Fruit fly (Drosophila melanogaster) whole organism, embryonic: ENCODE measurements around the gene CG43760.

Experiments used
- BEAF-32 ChIP-seq: fragments of 200-800 bp; sonication (Bioruptor generic); optimal IDR thresholded peaks from 3 replicates; lab custom pipeline; 2017; ENCODE audit warnings: missing biosample characterization, missing genetic modification characterization, mild to moderate bottlenecking, moderate library complexity, missing genetic modification reagents
- CG10979 ChIP-seq: fragments of 200-800 bp; sonication (Bioruptor generic); optimal IDR thresholded peaks from 2 replicates; lab custom pipeline; 2018; ENCODE audit warnings: missing biosample characterization, mild to moderate bottlenecking, missing genetic modification characterization, moderate library complexity
- CG11696 ChIP-seq: fragments of 200-800 bp; sonication (Bioruptor generic); IDR thresholded peaks from 2 replicates; pipeline ENCODE4 v1.3.6; 2022; ENCODE audit warnings: missing biosample characterization, missing genetic modification characterization
- CG12942 ChIP-seq: fragments of 200-800 bp; sonication (Bioruptor generic); optimal IDR thresholded peaks from 3 replicates; lab custom pipeline; 2016; ENCODE audit warnings: missing biosample characterization, missing genetic modification characterization
- CG16813 ChIP-seq: fragments of 200-800 bp; sonication (Bioruptor generic); IDR thresholded peaks from 3 replicates; pipeline ENCODE4 v1.3.6; 2022; ENCODE audit warnings: missing biosample characterization, missing genetic modification characterization; ENCODE audit not compliant: partially characterized antibody
- CG17186 ChIP-seq: fragments of 200-800 bp; sonication (Bioruptor generic); optimal IDR thresholded peaks from 3 replicates; lab custom pipeline; 2017; ENCODE audit warnings: missing biosample characterization, missing genetic modification reagents, missing genetic modification characterization
- CG17359 ChIP-seq: fragments of 200-800 bp; sonication (Bioruptor generic); optimal IDR thresholded peaks from 3 replicates; lab custom pipeline; 2018; ENCODE audit warnings: missing biosample characterization, mild to moderate bottlenecking, missing genetic modification characterization, moderate library complexity
- CG1792 ChIP-seq: fragments of 200-800 bp; sonication (Bioruptor generic); optimal IDR thresholded peaks from 2 replicates; lab custom pipeline; 2016; ENCODE audit warnings: missing biosample characterization, missing genetic modification characterization
- CG18619 ChIP-seq: fragments of 200-800 bp; sonication (Bioruptor generic); optimal IDR thresholded peaks from 3 replicates; lab custom pipeline; 2017; ENCODE audit warnings: missing biosample characterization, mild to moderate bottlenecking, missing genetic modification characterization
- CG2712 ChIP-seq: fragments of 200-800 bp; optimal IDR thresholded peaks from 3 replicates; lab custom pipeline; 2019; ENCODE audit warnings: missing biosample characterization, mild to moderate bottlenecking, missing genetic modification characterization, moderate library complexity
- CG2889 ChIP-seq: fragments of 200-800 bp; sonication (Bioruptor generic); IDR thresholded peaks from 3 replicates; pipeline ENCODE4 v1.3.6; 2022; ENCODE audit warnings: missing biosample characterization, missing genetic modification characterization
- CG34224 ChIP-seq: fragments of 200-800 bp; sonication (Bioruptor generic); IDR thresholded peaks from 3 replicates; pipeline ENCODE4 v1.3.6; 2022; ENCODE audit warnings: missing biosample characterization, missing genetic modification characterization; ENCODE audit not compliant: partially characterized antibody
- CG6791 ChIP-seq: fragments of 200-800 bp; sonication (Bioruptor generic); IDR thresholded peaks from 3 replicates; pipeline ENCODE4 v1.3.6; 2022; ENCODE audit warnings: missing biosample characterization, missing genetic modification characterization; ENCODE audit not compliant: partially characterized antibody
- CG7357 ChIP-seq: fragments of 200-800 bp; sonication (Bioruptor generic); IDR thresholded peaks from 3 replicates; pipeline ENCODE4 v1.3.6; 2022; ENCODE audit warnings: missing biosample characterization, missing genetic modification characterization
- CG7372 ChIP-seq: fragments of 200-800 bp; sonication (Bioruptor generic); IDR thresholded peaks from 2 replicates; pipeline ENCODE4 v1.3.6; 2022; ENCODE audit warnings: missing biosample characterization, missing genetic modification characterization
- CG7963 ChIP-seq: fragments of 200-800 bp; sonication (Bioruptor generic); IDR thresholded peaks from 3 replicates; pipeline ENCODE4 v1.3.6; 2022; ENCODE audit warnings: missing biosample characterization, missing genetic modification characterization; ENCODE audit not compliant: partially characterized antibody
- CG8089 ChIP-seq: fragments of 200-800 bp; sonication (Bioruptor generic); optimal IDR thresholded peaks from 3 replicates; lab custom pipeline; 2016; ENCODE audit warnings: missing biosample characterization, missing genetic modification characterization
- CG9215 ChIP-seq: fragments of 200-800 bp; sonication (Bioruptor generic); IDR thresholded peaks from 2 replicates; pipeline ENCODE4 v1.3.6; 2022; ENCODE audit warnings: missing biosample characterization, missing genetic modification characterization
- E2f2 ChIP-seq: fragments of 200-800 bp; sonication (Bioruptor generic); IDR thresholded peaks from 2 replicates; pipeline ENCODE4 v1.3.6; 2022; ENCODE audit warnings: missing biosample characterization, missing genetic modification characterization
- Hmx ChIP-seq: fragments of 200-800 bp; sonication (Bioruptor generic); optimal IDR thresholded peaks from 2 replicates; lab custom pipeline; 2016; ENCODE audit warnings: missing biosample characterization, missing genetic modification characterization
- Hr78 ChIP-seq, 2 experiments: fragments of 200-800 bp in 1 of 2; fragments of >200 bp in 1 of 2; sonication (Bioruptor generic) in 1 of 2; optimal IDR thresholded peaks; 2 replicates each; lab custom pipeline; 2017 to 2019; ENCODE audit warnings: missing biosample characterization in 2 of 2, missing genetic modification characterization in 2 of 2, mild to moderate bottlenecking in 1 of 2, moderate library complexity in 1 of 2
- Lim3 ChIP-seq: fragments of 200-800 bp; sonication (Bioruptor generic); IDR thresholded peaks from 2 replicates; pipeline ENCODE4 v1.3.6; 2022; ENCODE audit warnings: missing biosample characterization, missing genetic modification characterization
- PHDP ChIP-seq: fragments of 200-800 bp; sonication (Bioruptor generic); optimal IDR thresholded peaks from 3 replicates; lab custom pipeline; 2018; ENCODE audit warnings: missing biosample characterization, mild to moderate bottlenecking, missing genetic modification characterization, moderate library complexity
- Rfx ChIP-seq: fragments of 200-800 bp; sonication (Bioruptor generic); IDR thresholded peaks from 2 replicates; pipeline ENCODE4 v1.3.6; 2022; ENCODE audit warnings: missing biosample characterization, missing genetic modification characterization
- Side ChIP-seq: fragments of 200-800 bp; sonication (Bioruptor generic); optimal IDR thresholded peaks from 2 replicates; lab custom pipeline; 2016; ENCODE audit warnings: missing biosample characterization, missing genetic modification characterization
- Sry-δ ChIP-seq: fragments of 200-800 bp; sonication (Bioruptor generic); optimal IDR thresholded peaks from 2 replicates; lab custom pipeline; 2016; ENCODE audit warnings: missing biosample characterization, missing genetic modification characterization
- Stat92E ChIP-seq, 3 experiments: fragments of >200 bp in 2 of 3; fragments of 200-800 bp in 1 of 3; sonication (Bioruptor generic) in 1 of 3; optimal IDR thresholded peaks; 2 replicates each; lab custom pipeline; 2017 to 2019; ENCODE audit warnings: missing biosample characterization in 3 of 3, missing genetic modification characterization in 3 of 3, mild to moderate bottlenecking in 1 of 3, moderate library complexity in 1 of 3
- Trl ChIP-seq, 3 experiments: fragments of >200 bp in 2 of 3; fragments of 200-800 bp in 1 of 3; sonication (Bioruptor generic) in 1 of 3; optimal IDR thresholded peaks; 2 replicates in 1 of 3; 3 replicates in 2 of 3; lab custom pipeline; 2016 to 2017; ENCODE audit warnings: missing biosample characterization in 1 of 3, missing genetic modification characterization in 1 of 3
- bbx ChIP-seq: fragments of 200-800 bp; sonication (Bioruptor generic); IDR thresholded peaks from 2 replicates; pipeline ENCODE4 v1.3.6; 2022; ENCODE audit warnings: missing biosample characterization, missing genetic modification characterization; ENCODE audit not compliant: partially characterized antibody
- cg ChIP-seq: fragments of 200-800 bp; sonication (Bioruptor generic); optimal IDR thresholded peaks from 3 replicates; lab custom pipeline; 2019; ENCODE audit warnings: missing biosample characterization, mild to moderate bottlenecking, missing genetic modification characterization, moderate library complexity
- da ChIP-seq: fragments of 200-800 bp; sonication (Bioruptor generic); optimal IDR thresholded peaks from 2 replicates; lab custom pipeline; 2016; ENCODE audit warnings: missing biosample characterization, missing genetic modification characterization
- dm ChIP-seq: fragments of 200-800 bp; sonication (Bioruptor generic); optimal IDR thresholded peaks from 3 replicates; lab custom pipeline; 2016; ENCODE audit warnings: missing biosample characterization, missing genetic modification characterization
- gro ChIP-seq: fragments of 200-800 bp; sonication (Bioruptor generic); optimal IDR thresholded peaks from 2 replicates; lab custom pipeline; 2016; ENCODE audit warnings: missing biosample characterization, missing genetic modification characterization
- gsb-n ChIP-seq: fragments of 200-800 bp; sonication (Bioruptor generic); optimal IDR thresholded peaks from 3 replicates; lab custom pipeline; 2018; ENCODE audit warnings: missing biosample characterization, mild to moderate bottlenecking, missing genetic modification characterization
- kah ChIP-seq: fragments of 200-800 bp; sonication (Bioruptor generic); optimal IDR thresholded peaks from 2 replicates; lab custom pipeline; 2018; ENCODE audit warnings: missing biosample characterization, mild to moderate bottlenecking, missing genetic modification characterization
- ken ChIP-seq: fragments of 200-800 bp; sonication (Bioruptor generic); IDR thresholded peaks from 3 replicates; pipeline ENCODE4 v1.3.6; 2022; ENCODE audit warnings: missing biosample characterization, missing genetic modification characterization
- pan ChIP-seq, 4 experiments: fragments of >200 bp in 3 of 4; fragments of 200-800 bp in 1 of 4; sonication (Bioruptor generic) in 1 of 4; optimal IDR thresholded peaks in 3 of 4; IDR thresholded peaks in 1 of 4; 2 replicates each; pipeline versions ENCODE4 v1.3.6 to Lab custom; 2017 to 2022; ENCODE audit warnings: missing biosample characterization in 2 of 4, missing genetic modification characterization in 2 of 4, mixed read lengths in 1 of 4
- pnt ChIP-seq: fragments of 200-800 bp; sonication (Bioruptor generic); optimal IDR thresholded peaks from 3 replicates; lab custom pipeline; 2016; ENCODE audit warnings: missing biosample characterization, missing genetic modification characterization
- ranshi ChIP-seq: fragments of 200-800 bp; sonication (Bioruptor generic); IDR thresholded peaks from 2 replicates; pipeline ENCODE4 v1.3.6; 2022; ENCODE audit warnings: missing biosample characterization, missing genetic modification characterization
- sens-2 ChIP-seq: fragments of 200-800 bp; sonication (Bioruptor generic); IDR thresholded peaks from 2 replicates; pipeline ENCODE4 v1.3.6; 2022; ENCODE audit warnings: missing biosample characterization, missing genetic modification characterization
- shn ChIP-seq: fragments of 200-800 bp; sonication (Bioruptor generic); optimal IDR thresholded peaks from 3 replicates; lab custom pipeline; 2016; ENCODE audit warnings: missing biosample characterization, missing genetic modification characterization
- slou ChIP-seq: fragments of 200-800 bp; sonication (Bioruptor generic); optimal IDR thresholded peaks from 3 replicates; lab custom pipeline; 2016; ENCODE audit warnings: missing biosample characterization, missing genetic modification characterization
- sr ChIP-seq: fragments of 200-800 bp; sonication (Bioruptor generic); IDR thresholded peaks from 3 replicates; pipeline ENCODE4 v1.3.6; 2022; ENCODE audit warnings: missing biosample characterization, missing genetic modification characterization
- trem ChIP-seq: fragments of 200-800 bp; optimal IDR thresholded peaks from 3 replicates; lab custom pipeline; 2019; ENCODE audit warnings: missing biosample characterization, mild to moderate bottlenecking, missing genetic modification characterization, moderate library complexity
- ttk ChIP-seq: fragments of 200-800 bp; sonication (Bioruptor generic); IDR thresholded peaks from 2 replicates; pipeline ENCODE4 v2.1.2; 2022; ENCODE audit warnings: missing biosample characterization, missing genetic modification characterization
- vfl ChIP-seq: fragments of 200-800 bp; sonication (Bioruptor generic); optimal IDR thresholded peaks from 2 replicates; lab custom pipeline; 2016; ENCODE audit warnings: missing biosample characterization, missing genetic modification characterization
- wor ChIP-seq: fragments of 200-800 bp; sonication (Bioruptor generic); IDR thresholded peaks from 2 replicates; pipeline ENCODE4 v1.3.6; 2022; ENCODE audit warnings: missing biosample characterization, missing genetic modification characterization
- zf30C ChIP-seq: fragments of 200-800 bp; sonication (Bioruptor generic); optimal IDR thresholded peaks from 3 replicates; lab custom pipeline; 2018; ENCODE audit warnings: missing biosample characterization, mild to moderate bottlenecking, missing genetic modification characterization

Gene CG43760

DNA sequence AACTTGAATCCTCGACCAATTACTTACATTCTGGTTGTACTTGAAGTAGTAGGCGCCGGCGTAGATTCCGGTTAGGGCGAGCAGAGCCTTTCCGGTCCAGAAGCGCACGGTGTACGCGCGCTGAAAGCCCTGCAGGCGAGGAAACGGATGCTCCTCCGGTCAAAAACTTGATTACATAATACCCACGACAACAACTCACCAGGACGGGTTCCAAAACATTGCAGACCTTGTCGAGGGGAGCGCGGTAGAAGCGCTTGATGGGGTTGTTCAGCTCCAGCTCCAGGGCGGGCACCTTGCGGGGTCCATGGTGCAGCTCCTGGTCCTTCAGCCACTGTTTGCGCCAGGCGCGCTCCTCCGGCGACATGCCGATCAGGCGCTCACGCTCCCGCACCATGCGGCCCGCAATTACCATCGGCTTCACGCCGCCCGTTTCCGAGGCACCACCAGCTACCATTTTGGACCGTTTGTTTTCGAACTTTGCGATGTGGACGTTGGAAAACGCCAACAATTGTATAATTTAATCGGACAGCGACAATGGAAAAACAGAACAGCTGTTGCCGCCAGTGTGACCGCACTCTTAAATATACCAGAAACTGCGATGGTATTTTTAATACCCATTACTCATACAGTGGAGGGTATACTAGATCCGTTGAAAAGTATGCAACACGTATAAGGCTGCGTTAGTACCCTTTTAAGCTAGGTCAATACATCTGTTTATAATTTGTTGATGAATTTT is 26.0 kb downstream of the CG43760 start, which contains the start of gene ND-B17 (continued):
- peak; percentile 28 for TF ChIP-seq slou (GFP tag; lab: Kevin White, UChicago)
- TF ChIP-seq CG7963 (GFP tag; lab: Robert Waterston, UW) = no peak
- TF ChIP-seq pan (optimal IDR thresholded peaks at IDR 0.05; lab: Kevin White, UChicago) = peak in 1 of 2 experiments; percentile 55
- peak; percentile 27 to 58 for TF ChIP-seq pan (GFP tag; optimal IDR thresholded peaks at IDR 0.05 in 1 of 2, IDR thresholded peaks at IDR 0.05 in 1 of 2)
- TF ChIP-seq bbx = peak; percentile 31; the same call in 1 of the 2 replicates
- TF ChIP-seq kah (GFP tag; lab: Kevin White, UChicago) = no peak
- TF ChIP-seq cg (GFP tag; lab: Kevin White, UChicago) = no peak
- peak; percentile 19 for TF ChIP-seq CG2712 (tag; lab: Kevin White, UChicago)
- no peak for TF ChIP-seq Stat92E (GFP tag; optimal IDR thresholded peaks at IDR 0.05; lab: Kevin White, UChicago)
- peak; percentile 64 for TF ChIP-seq CG9215
- no peak for TF ChIP-seq Lim3 (GFP tag; lab: Robert Waterston, UW)
- TF ChIP-seq BEAF-32 (GFP tag; lab: Kevin White, UChicago) = peak; percentile 24
- no peak for TF ChIP-seq gro (GFP tag; lab: Kevin White, UChicago)
- TF ChIP-seq CG6791 (GFP tag; lab: Robert Waterston, UW) = peak; percentile 40; the same call in 2 of the 3 replicates
- peak; percentile 41 for TF ChIP-seq da
- TF ChIP-seq trem (tag; lab: Kevin White, UChicago) = peak; percentile 32
- no peak for TF ChIP-seq pnt (GFP tag; lab: Kevin White, UChicago)
- TF ChIP-seq CG17186 = no peak
- TF ChIP-seq zf30C = no peak
- no peak for TF ChIP-seq CG17359
- no peak for TF ChIP-seq PHDP
- TF ChIP-seq CG18619 (GFP tag; lab: Kevin White, UChicago) = no peak
- TF ChIP-seq sr (GFP tag; lab: Robert Waterston, UW) = no peak
- peak; percentile 46 for TF ChIP-seq Side (GFP tag; lab: Kevin White, UChicago)
- TF ChIP-seq dm (GFP tag; lab: Kevin White, UChicago) = peak; percentile 50
- TF ChIP-seq CG7357 (GFP tag; lab: Robert Waterston, UW) = no peak
- no peak for TF ChIP-seq Hmx (GFP tag; lab: Kevin White, UChicago)
- TF ChIP-seq E2f2 (GFP tag; lab: Robert Waterston, UW) = peak; percentile 57
- TF ChIP-seq CG7372 (GFP tag; lab: Robert Waterston, UW) = peak; percentile 53; the same call in 1 of the 2 replicates
- TF ChIP-seq ken = peak; percentile 75
- TF ChIP-seq CG12942 (GFP tag; lab: Kevin White, UChicago) = peak; percentile 55
- TF ChIP-seq gsb-n (tag; lab: Kevin White, UChicago) = no peak
- TF ChIP-seq sens-2 (GFP tag; lab: Robert Waterston, UW) = peak; percentile 35; the same call in 1 of the 2 replicates
- TF ChIP-seq shn (GFP tag; lab: Kevin White, UChicago) = peak; percentile 55
- peak; percentile 63 for TF ChIP-seq ttk (GFP tag; lab: Robert Waterston, UW)
- TF ChIP-seq CG8089 = peak; percentile 39
- TF ChIP-seq Hr78 (GFP tag; optimal IDR thresholded peaks at IDR 0.05; lab: Kevin White, UChicago) = no peak
- no peak for TF ChIP-seq CG2889
- TF ChIP-seq Rfx = peak; percentile 81
- no peak for TF ChIP-seq Trl (optimal IDR thresholded peaks at IDR 0.05; lab: Kevin White, UChicago)
- peak; percentile 66 for TF ChIP-seq Trl (GFP tag; optimal IDR thresholded peaks at IDR 0.05; lab: Kevin White, UChicago)
- no peak for TF ChIP-seq wor (GFP tag; lab: Robert Waterston, UW)
- no peak for TF ChIP-seq CG34224 (GFP tag; lab: Robert Waterston, UW)
- peak; percentile 18 for TF ChIP-seq vfl (GFP tag; lab: Kevin White, UChicago)
- TF ChIP-seq ranshi = peak; percentile 63; the same call in 1 of the 2 replicates
- TF ChIP-seq CG11696 (GFP tag; lab: Robert Waterston, UW) = no peak
- TF ChIP-seq CG1792 = no peak
- peak; percentile 12 for TF ChIP-seq Sry-δ (GFP tag; lab: Kevin White, UChicago)
- 0 out of 3 replicates have a peak, but pooled peaks have one; percentile 23 for TF ChIP-seq CG16813 (GFP tag; lab: Robert Waterston, UW)
- TF ChIP-seq CG10979 (tag; lab: Kevin White, UChicago) = no peak
